Worm (Caenorhabditis elegans) whole organism, early embryonic: ENCODE results near the gene T27A1.2.
"Not testable (repeated sequence)": the region's sequence is repeated elsewhere in the genome, so short reads cannot be mapped to it uniquely, and the experiment has no call there.

Experiments used
- F13C5.2 ChIP-seq: sonication (generic microtip); optimal IDR thresholded peaks from 2 replicates; lab custom pipeline; 2017; ENCODE audit warnings: mild to moderate bottlenecking, missing genetic modification characterization, inconsistent platforms, missing compliant biosample characterization
- aly-1 ChIP-seq: sonication (generic microtip); optimal IDR thresholded peaks from 2 replicates; lab custom pipeline; 2016; ENCODE audit warnings: missing genetic modification characterization, missing compliant biosample characterization
- ama-1 ChIP-seq: fragments of 150-350 bp; optimal IDR thresholded peaks from 2 replicates; lab custom pipeline; 2014
- ceh-13 ChIP-seq: fragments of 200-800 bp; sonication (Bioruptor generic); optimal IDR thresholded peaks from 2 replicates; lab custom pipeline; 2018; ENCODE audit warnings: mild to moderate bottlenecking, missing genetic modification characterization, missing compliant biosample characterization
- ets-7 ChIP-seq: sonication (generic microtip); optimal IDR thresholded peaks from 2 replicates; lab custom pipeline; 2016; ENCODE audit warnings: missing genotype, missing genetic modification characterization, missing compliant biosample characterization
- flt-1 ChIP-seq: fragments of 200-800 bp; sonication (Bioruptor generic); IDR thresholded peaks from 2 replicates; pipeline ENCODE4 v1.3.6; 2022; ENCODE audit warnings: missing genetic modification characterization, missing compliant biosample characterization
- hmg-4 ChIP-seq: fragments of 200-800 bp; sonication (Bioruptor generic); optimal IDR thresholded peaks from 2 replicates; lab custom pipeline; 2018; ENCODE audit warnings: mild to moderate bottlenecking, missing genetic modification characterization, missing compliant biosample characterization
- hnd-1 ChIP-seq: sonication (generic microtip); optimal IDR thresholded peaks from 2 replicates; lab custom pipeline; 2016; ENCODE audit warnings: missing genetic modification characterization, missing compliant biosample characterization
- pes-1 ChIP-seq: fragments of 200-800 bp; sonication (Bioruptor generic); IDR thresholded peaks from 2 replicates; pipeline ENCODE4 v1.3.6; 2022; ENCODE audit warnings: missing genetic modification reagents, missing genetic modification characterization, missing compliant biosample characterization
- scrt-1 ChIP-seq: fragments of 200-800 bp; sonication (Bioruptor generic); IDR thresholded peaks from 2 replicates; pipeline ENCODE4 v1.3.6; 2022; ENCODE audit warnings: missing genetic modification characterization, missing compliant biosample characterization
- sea-1 ChIP-seq: fragments of 200-800 bp; sonication (Bioruptor generic); conservative IDR thresholded peaks from 2 replicates; pipeline ENCODE4 v1.3.6; 2022; ENCODE audit warnings: missing genetic modification characterization, missing compliant biosample characterization
- tbx-11 ChIP-seq: fragments of 200-800 bp; sonication (Bioruptor generic); IDR thresholded peaks from 2 replicates; pipeline ENCODE4 v1.3.6; 2022; ENCODE audit warnings: missing genetic modification characterization, missing compliant biosample characterization
- tbx-37 ChIP-seq: fragments of 200-800 bp; sonication (Bioruptor generic); conservative IDR thresholded peaks from 2 replicates; pipeline ENCODE4 v1.3.6; 2022; ENCODE audit warnings: missing genetic modification reagents, missing genetic modification characterization, missing compliant biosample characterization
- tra-4 ChIP-seq: sonication (generic microtip); optimal IDR thresholded peaks from 2 replicates; lab custom pipeline; 2017; ENCODE audit warnings: missing genetic modification characterization, missing compliant biosample characterization

DNA sequence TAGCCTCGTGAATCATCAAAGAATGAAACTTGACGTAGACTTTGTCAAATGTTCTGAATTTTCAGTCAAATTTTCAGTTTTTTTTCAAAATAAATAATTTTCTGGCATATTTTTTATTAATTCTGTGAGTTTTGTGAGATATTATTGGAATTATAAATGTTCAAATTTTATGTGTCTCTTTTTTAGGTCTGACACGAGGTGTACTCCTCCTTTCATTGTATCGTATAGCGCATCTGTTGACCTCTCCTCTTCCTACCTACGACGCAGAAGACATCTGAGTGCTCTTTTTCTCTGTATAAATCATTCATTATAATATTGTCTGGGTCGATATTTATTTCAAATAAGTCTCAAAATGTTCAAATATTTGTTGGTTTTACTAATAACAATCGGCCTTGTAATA lies 1.4 kb downstream of the T27A1.2 start, which contains the start of gene T27A1.3:
- not testable (repeated sequence) for TF ChIP-seq ama-1 (lab: Kevin White, UChicago); flt-1 (GFP tag; lab: Robert Waterston, UW); tra-4 (tag; lab: Kevin White, UChicago); tbx-37; ceh-13 (GFP tag; lab: Kevin White, UChicago); scrt-1 (GFP tag; lab: Robert Waterston, UW); aly-1 (tag; lab: Kevin White, UChicago); sea-1 (GFP tag; lab: Robert Waterston, UW); F13C5.2 (tag; lab: Kevin White, UChicago); ets-7 (tag; lab: Kevin White, UChicago); hmg-4; tbx-11 (GFP tag; lab: Robert Waterston, UW); pes-1; hnd-1 (tag; lab: Kevin White, UChicago)
